Worm (Caenorhabditis elegans) whole organism, L2 larva: ENCODE data around the gene col-39.

ENCODE experiments used
- R02D3.7 ChIP-seq: fragments of 150-350 bp; optimal IDR thresholded peaks from 2 replicates; lab custom pipeline; 2014; ENCODE audit warnings: missing biosample characterization, missing genetic modification characterization
- blmp-1 ChIP-seq: sonication (generic microtip); optimal IDR thresholded peaks from 2 replicates; lab custom pipeline; 2017; ENCODE audit warnings: missing genetic modification characterization, mild to moderate bottlenecking, missing compliant biosample characterization, antibody characterized with exemption, moderate library complexity; ENCODE audit not compliant: insufficient read depth
- egl-27 ChIP-seq: sonication (generic microtip); optimal IDR thresholded peaks from 3 replicates; lab custom pipeline; 2017; ENCODE audit warnings: missing biosample characterization, missing genetic modification reagents, missing genetic modification characterization
- nhr-77 ChIP-seq: fragments of 150-350 bp; optimal IDR thresholded peaks from 2 replicates; lab custom pipeline; 2014; ENCODE audit warnings: missing biosample characterization, missing genetic modification characterization

DNA sequence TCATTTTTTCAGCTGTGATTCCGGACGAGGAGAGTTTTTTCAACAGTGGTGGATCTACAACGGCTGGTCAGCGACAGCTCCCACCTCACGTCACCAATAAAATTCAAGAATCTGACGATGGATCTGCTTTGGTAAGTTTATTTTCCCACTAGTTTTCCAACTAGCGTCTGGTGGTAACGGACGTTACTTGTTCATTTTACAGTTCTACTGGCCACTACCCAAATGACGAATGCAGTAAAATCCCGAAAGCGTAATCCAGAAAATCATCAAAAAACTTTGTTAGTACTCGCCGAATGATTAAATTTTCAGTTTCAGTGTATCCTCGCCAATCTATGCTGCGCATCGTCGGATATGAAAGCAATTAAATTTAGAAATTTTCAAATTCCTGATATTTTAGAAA, 45.1 kb upstream of the col-39 start:
- TF ChIP-seq egl-27 (tag; lab: Kevin White, UChicago) (no peak), R02D3.7 (tag; lab: Kevin White, UChicago) (no peak), nhr-77 (tag; lab: Kevin White, UChicago) (no peak), blmp-1 (tag; lab: Kevin White, UChicago) (no peak)
